Worm (Caenorhabditis elegans): Measurements from ENCODE around the gene ttr-18.

The ttr-18 gene

ce11 chrII:11472542-11472941 is 14.0 kb downstream of the ttr-18 start:
- TF ChIP-seq lin-13 (GFP tag; optimal IDR thresholded peaks at IDR 0.05) (no peak), R02D3.7 (tag; optimal IDR thresholded peaks at IDR 0.05) (no peak), nhr-21 (tag; optimal IDR thresholded peaks at IDR 0.05) (peak; percentile 79), ceh-16 (tag; optimal IDR thresholded peaks at IDR 0.05) (no peak), blmp-1 (tag; optimal IDR thresholded peaks at IDR 0.05; ENCODE audit: insufficient read depth) (peak; percentile 95), mab-5 (tag; optimal IDR thresholded peaks at IDR 0.05) (no peak), dmd-4 (tag; optimal IDR thresholded peaks at IDR 0.05) (no peak), nhr-25 (tag; optimal IDR thresholded peaks at IDR 0.05) (peak; percentile 62), elt-1 (tag; optimal IDR thresholded peaks at IDR 0.05) (no peak), elt-3 (tag; optimal IDR thresholded peaks at IDR 0.05) (no peak), F13H6.1 (tag; optimal IDR thresholded peaks at IDR 0.05) (no peak), snpc-4 (tag; optimal IDR thresholded peaks at IDR 0.05) (no peak), Y55F3AM.14 (GFP tag; optimal IDR thresholded peaks at IDR 0.05) (no peak), nhr-10 (tag; optimal IDR thresholded peaks at IDR 0.05) (no peak), egl-27 (tag; optimal IDR thresholded peaks at IDR 0.05) (no peak), ztf-4 (tag; optimal IDR thresholded peaks at IDR 0.05) (no peak), nhr-6 (tag; optimal IDR thresholded peaks at IDR 0.05) (no peak), skn-1 (tag; optimal IDR thresholded peaks at IDR 0.05) (no peak), C34F6.9 (tag; optimal IDR thresholded peaks at IDR 0.05) (peak; percentile 21), unc-55 (GFP tag; optimal IDR thresholded peaks at IDR 0.05) (no peak), unc-39 (tag; optimal IDR thresholded peaks at IDR 0.05) (no peak), lsy-2 (tag; optimal IDR thresholded peaks at IDR 0.05) (peak in 1 of 2 experiments; percentile 23), ama-1 (optimal IDR thresholded peaks at IDR 0.05) (no peak), crh-2 (tag; optimal IDR thresholded peaks at IDR 0.05) (peak; percentile 42), nhr-77 (tag; optimal IDR thresholded peaks at IDR 0.05) (no peak), lin-11 (tag; optimal IDR thresholded peaks at IDR 0.05) (no peak), unc-62 (GFP tag; optimal IDR thresholded peaks at IDR 0.05) (no peak), sma-9 (GFP tag; optimal IDR thresholded peaks at IDR 0.05) (peak; percentile 80), sma-9 (tag; optimal IDR thresholded peaks at IDR 0.05) (no peak), mdl-1 (tag; optimal IDR thresholded peaks at IDR 0.05) (peak in 1 of 2 experiments; percentile 55), sem-4 (tag; optimal IDR thresholded peaks at IDR 0.05) (peak; percentile 21), aly-2 (tag; optimal IDR thresholded peaks at IDR 0.05) (no peak), sma-3 (GFP tag; optimal IDR thresholded peaks at IDR 0.05) (peak; percentile 53), lin-39 (tag; optimal IDR thresholded peaks at IDR 0.05) (no peak), ztf-1 (GFP tag; conservative IDR thresholded peaks at IDR 0.05) (no peak), alr-1 (tag; optimal IDR thresholded peaks at IDR 0.05) (no peak), ZK546.5 (tag; optimal IDR thresholded peaks at IDR 0.05) (no peak), zag-1 (tag; optimal IDR thresholded peaks at IDR 0.05) (no peak), nhr-12 (tag; optimal IDR thresholded peaks at IDR 0.05) (no peak), ztf-11 (tag; optimal IDR thresholded peaks at IDR 0.05) (no peak), nhr-11 (tag; optimal IDR thresholded peaks at IDR 0.05) (no peak), fos-1 (tag; optimal IDR thresholded peaks at IDR 0.05) (peak; percentile 81), peb-1 (tag; optimal IDR thresholded peaks at IDR 0.05) (no peak), ceh-82 (tag; optimal IDR thresholded peaks at IDR 0.05) (no peak), gmeb-1 (tag; optimal IDR thresholded peaks at IDR 0.05) (peak; percentile 25), nhr-237 (tag; optimal IDR thresholded peaks at IDR 0.05) (no peak), nhr-23 (tag; optimal IDR thresholded peaks at IDR 0.05) (no peak), mbf-1 (tag; optimal IDR thresholded peaks at IDR 0.05) (no peak), nhr-129 (tag; optimal IDR thresholded peaks at IDR 0.05) (peak; percentile 36)

Measured in whole organism, L2 larva.